Worm (Caenorhabditis elegans) whole organism, L4 larva: ENCODE data around the gene sdz-6.

ENCODE experiments used
- F37D6.2 ChIP-seq: sonication (generic microtip); optimal IDR thresholded peaks from 2 replicates; lab custom pipeline; 2016; ENCODE audit warnings: mild to moderate bottlenecking, missing genetic modification characterization, missing compliant biosample characterization
- F49E8.2 ChIP-seq: sonication (generic microtip); optimal IDR thresholded peaks from 2 replicates; lab custom pipeline; 2016; ENCODE audit warnings: missing compliant biosample characterization, mild to moderate bottlenecking, missing genetic modification characterization, borderline replicate concordance
- T26A8.4 ChIP-seq: fragments of 200-800 bp; sonication (Bioruptor generic); IDR thresholded peaks from 2 replicates; pipeline ENCODE4 v1.3.6; 2022; ENCODE audit warnings: missing genetic modification characterization, missing compliant biosample characterization
- ama-1 ChIP-seq: fragments of 150-350 bp; optimal IDR thresholded peaks from 2 replicates; lab custom pipeline; 2014; ENCODE audit warnings: inconsistent platforms, mixed read lengths
- ceh-62 ChIP-seq: sonication (generic microtip); optimal IDR thresholded peaks from 2 replicates; lab custom pipeline; 2017; ENCODE audit warnings: missing biosample characterization, missing genetic modification characterization
- gei-8 ChIP-seq: fragments of 200-800 bp; sonication (Bioruptor generic); optimal IDR thresholded peaks from 2 replicates; lab custom pipeline; 2018; ENCODE audit warnings: mild to moderate bottlenecking, missing genetic modification characterization, missing compliant biosample characterization
- mxl-3 ChIP-seq: fragments of 200-800 bp; sonication (Bioruptor generic); optimal IDR thresholded peaks from 2 replicates; lab custom pipeline; 2018; ENCODE audit warnings: mild to moderate bottlenecking, missing genetic modification characterization, missing compliant biosample characterization
- nhr-11 ChIP-seq: fragments of 150-350 bp; optimal IDR thresholded peaks from 2 replicates; lab custom pipeline; 2014; ENCODE audit warnings: missing biosample characterization, missing genetic modification characterization
- nhr-77 ChIP-seq: fragments of 150-350 bp; optimal IDR thresholded peaks from 2 replicates; lab custom pipeline; 2014; ENCODE audit warnings: missing biosample characterization, missing genetic modification characterization
- unc-62 ChIP-seq, 3 experiments: fragments of 150-350 bp in 1 of 3; sonication (generic microtip); optimal IDR thresholded peaks in 2 of 3; peaks in 1 of 3; 1 replicate in 1 of 3; 2 replicates in 2 of 3; lab custom pipeline; 2014 to 2017; ENCODE audit warnings: missing biosample characterization in 3 of 3, missing genetic modification characterization in 3 of 3, missing genetic modification reagents in 3 of 3, missing genotype in 1 of 3
- ztf-11 ChIP-seq: fragments of 150-350 bp; optimal IDR thresholded peaks from 2 replicates; lab custom pipeline; 2014; ENCODE audit warnings: missing biosample characterization, missing genetic modification characterization

ce11 chrV:19325436-19325835, 5.0 kb downstream of the sdz-6 start:
- no peak for TF ChIP-seq F37D6.2 (tag; lab: Kevin White, UChicago)
- no peak for TF ChIP-seq ceh-62 (tag; lab: Kevin White, UChicago)
- TF ChIP-seq ama-1 (lab: Kevin White, UChicago): no peak
- no peak for TF ChIP-seq nhr-11 (tag; lab: Kevin White, UChicago)
- no peak for TF ChIP-seq nhr-77 (tag; lab: Kevin White, UChicago)
- no peak for TF ChIP-seq mxl-3 (GFP tag; lab: Kevin White, UChicago)
- no peak for TF ChIP-seq F49E8.2 (tag; lab: Kevin White, UChicago)
- TF ChIP-seq unc-62 (GFP tag; optimal IDR thresholded peaks at IDR 0.05 in 1 of 2; lab: Kevin White, UChicago): no peak
- no peak for TF ChIP-seq unc-62 (tag; optimal IDR thresholded peaks at IDR 0.05; lab: Kevin White, UChicago)
- TF ChIP-seq T26A8.4 (GFP tag; lab: Robert Waterston, UW): no peak
- no peak for TF ChIP-seq ztf-11 (tag; lab: Kevin White, UChicago)
- no peak for TF ChIP-seq gei-8
